Worm (Caenorhabditis elegans) whole organism, L1 larva: ENCODE measurements around the gene ZK1321.4.

ENCODE experiments used
- C16A3.4 ChIP-seq: fragments of 150-350 bp; optimal IDR thresholded peaks from 2 replicates; lab custom pipeline; 2014; ENCODE audit warnings: missing biosample characterization, missing genetic modification characterization
- F16B12.6 ChIP-seq: fragments of 150-350 bp; optimal IDR thresholded peaks from 2 replicates; lab custom pipeline; 2014; ENCODE audit warnings: missing biosample characterization, missing genetic modification characterization
- blmp-1 ChIP-seq: fragments of 150-350 bp; optimal IDR thresholded peaks from 2 replicates; lab custom pipeline; 2014; ENCODE audit warnings: missing biosample characterization, missing genetic modification characterization
- ceh-82 ChIP-seq, 3 experiments: fragments of 150-350 bp in 1 of 3; sonication (generic microtip) in 2 of 3; optimal IDR thresholded peaks; 2 replicates each; lab custom pipeline; 2014 to 2017; ENCODE audit warnings: missing biosample characterization in 3 of 3, missing genetic modification characterization in 3 of 3
- dsc-1 ChIP-seq: sonication (generic microtip); optimal IDR thresholded peaks from 2 replicates; lab custom pipeline; 2016; ENCODE audit warnings: mild to moderate bottlenecking, missing genetic modification characterization, missing compliant biosample characterization
- efl-1 ChIP-seq, 4 experiments: fragments of 150-350 bp; optimal IDR thresholded peaks in 3 of 4; peaks in 1 of 4; 1 replicate in 1 of 4; 2 replicates in 3 of 4; lab custom pipeline; 2014; ENCODE audit warnings: missing biosample characterization in 2 of 4, missing genetic modification characterization in 2 of 4, missing genetic modification reagents in 2 of 4
- efl-3 ChIP-seq: fragments of 200-800 bp; sonication (Bioruptor generic); optimal IDR thresholded peaks from 2 replicates; lab custom pipeline; 2018; ENCODE audit warnings: mild to moderate bottlenecking, missing genetic modification characterization, missing compliant biosample characterization
- elt-2 ChIP-seq: sonication (generic microtip); optimal IDR thresholded peaks from 2 replicates; lab custom pipeline; 2016; ENCODE audit warnings: missing genetic modification characterization, mild to moderate bottlenecking, inconsistent platforms, missing compliant biosample characterization, missing genetic modification reagents
- elt-3 ChIP-seq, 6 experiments: fragments of 150-350 bp in 1 of 6; sonication (generic microtip); optimal IDR thresholded peaks; 2 replicates each; lab custom pipeline; 2017 to 2018; ENCODE audit warnings: missing biosample characterization in 6 of 6, missing genetic modification characterization in 6 of 6, inconsistent platforms in 1 of 6
- fkh-4 ChIP-seq: sonication (generic microtip); optimal IDR thresholded peaks from 2 replicates; lab custom pipeline; 2016; ENCODE audit warnings: missing compliant biosample characterization, missing genetic modification characterization, borderline replicate concordance
- grh-1 ChIP-seq: fragments of 200-800 bp; sonication (Bioruptor generic); IDR thresholded peaks from 2 replicates; pipeline ENCODE4 v1.3.6; 2022; ENCODE audit warnings: missing genetic modification reagents, missing genetic modification characterization, missing compliant biosample characterization
- hlh-17 ChIP-seq: fragments of 200-800 bp; sonication (Bioruptor generic); optimal IDR thresholded peaks from 2 replicates; lab custom pipeline; 2018; ENCODE audit warnings: missing genetic modification characterization, mild to moderate bottlenecking, missing compliant biosample characterization, moderate library complexity, borderline replicate concordance
- lin-14 ChIP-seq: fragments of 200-800 bp; sonication (Bioruptor generic); optimal IDR thresholded peaks from 2 replicates; lab custom pipeline; 2018; ENCODE audit warnings: mild to moderate bottlenecking, missing genetic modification characterization, moderate library complexity, missing compliant biosample characterization
- lin-35 ChIP-seq, 2 experiments: fragments of 150-350 bp; optimal IDR thresholded peaks; 2 replicates each; lab custom pipeline; 2014; ENCODE audit warnings: missing biosample characterization in 2 of 2, missing genetic modification characterization in 2 of 2, missing genetic modification reagents in 2 of 2
- mdl-1 ChIP-seq, 2 experiments: fragments of 150-350 bp; optimal IDR thresholded peaks; 2 replicates each; lab custom pipeline; 2014 to 2017; ENCODE audit warnings: missing biosample characterization in 2 of 2, missing genetic modification characterization in 2 of 2, inconsistent platforms in 1 of 2
- mep-1 ChIP-seq: fragments of 150-350 bp; optimal IDR thresholded peaks from 2 replicates; lab custom pipeline; 2014; ENCODE audit warnings: missing biosample characterization, missing genetic modification characterization
- nhr-11 ChIP-seq: fragments of 150-350 bp; optimal IDR thresholded peaks from 2 replicates; lab custom pipeline; 2014; ENCODE audit warnings: missing biosample characterization, missing genetic modification characterization
- nhr-20 ChIP-seq: sonication (generic microtip); optimal IDR thresholded peaks from 2 replicates; lab custom pipeline; 2016; ENCODE audit warnings: mild to moderate bottlenecking, missing genetic modification characterization, missing compliant biosample characterization
- nhr-71 ChIP-seq: sonication (generic microtip); optimal IDR thresholded peaks from 2 replicates; lab custom pipeline; 2016; ENCODE audit warnings: mild to moderate bottlenecking, missing genetic modification characterization, moderate library complexity, missing compliant biosample characterization
- nhr-85 ChIP-seq: sonication (generic microtip); peaks from one replicate; lab custom pipeline; 2016; ENCODE audit warnings: missing genetic modification characterization, inconsistent platforms, missing compliant biosample characterization
- pag-3 ChIP-seq: sonication (generic microtip); optimal IDR thresholded peaks from 2 replicates; lab custom pipeline; 2017; ENCODE audit warnings: missing genetic modification characterization, mild to moderate bottlenecking, missing compliant biosample characterization, antibody characterized with exemption, borderline replicate concordance; ENCODE audit not compliant: insufficient read depth
- rnt-1 ChIP-seq: sonication (generic microtip); optimal IDR thresholded peaks from 2 replicates; lab custom pipeline; 2016; ENCODE audit warnings: mild to moderate bottlenecking, missing genetic modification characterization, moderate library complexity, missing compliant biosample characterization
- snpc-4 ChIP-seq: fragments of 150-350 bp; optimal IDR thresholded peaks from 2 replicates; lab custom pipeline; 2014; ENCODE audit warnings: missing biosample characterization, missing genetic modification characterization
- snu-23 ChIP-seq: sonication (generic microtip); optimal IDR thresholded peaks from 2 replicates; lab custom pipeline; 2016; ENCODE audit warnings: missing genetic modification characterization, missing compliant biosample characterization
- sptf-1 ChIP-seq: fragments of 150-350 bp; optimal IDR thresholded peaks from 2 replicates; lab custom pipeline; 2014; ENCODE audit warnings: missing biosample characterization, missing genetic modification characterization
- unc-130 ChIP-seq: fragments of 150-350 bp; optimal IDR thresholded peaks from 2 replicates; lab custom pipeline; 2017; ENCODE audit warnings: missing biosample characterization, missing genetic modification characterization, inconsistent platforms
- unc-86 ChIP-seq: sonication (generic microtip); optimal IDR thresholded peaks from 2 replicates; lab custom pipeline; 2016; ENCODE audit warnings: missing genetic modification characterization, missing compliant biosample characterization
- vab-15 ChIP-seq: sonication (generic microtip); optimal IDR thresholded peaks from 2 replicates; lab custom pipeline; 2017; ENCODE audit warnings: missing genotype, mild to moderate bottlenecking, missing genetic modification characterization, missing compliant biosample characterization
- zag-1 ChIP-seq: fragments of 150-350 bp; optimal IDR thresholded peaks from 2 replicates; lab custom pipeline; 2014; ENCODE audit warnings: missing biosample characterization, missing genetic modification characterization
- ztf-11 ChIP-seq, 2 experiments: sonication (generic microtip); optimal IDR thresholded peaks; 2 replicates each; lab custom pipeline; 2016 to 2017; ENCODE audit warnings: missing genetic modification characterization in 2 of 2, missing biosample characterization in 1 of 2, missing compliant biosample characterization in 1 of 2
- ztf-4 ChIP-seq: fragments of 150-350 bp; optimal IDR thresholded peaks from 2 replicates; lab custom pipeline; 2014; ENCODE audit warnings: missing biosample characterization, missing genetic modification characterization

ZK1321.4 gene

ce11 chrII:9773892-9774581 lies at the start of gene ZK1321.4:
Gene ZK1321.4 (minus strand): TSS chrII:9773942.
- TF ChIP-seq elt-3 (tag; optimal IDR thresholded peaks at IDR 0.05; lab: Kevin White, UChicago) (no peak), dsc-1 (tag; lab: Kevin White, UChicago) (peak; percentile 77), lin-14 (GFP tag; lab: Kevin White, UChicago) (peak; percentile 35), sptf-1 (tag; lab: Kevin White, UChicago) (no peak), rnt-1 (tag; lab: Kevin White, UChicago) (peak; percentile 58), vab-15 (tag; lab: Kevin White, UChicago) (no peak), pag-3 (peak; percentile 97), unc-130 (tag; lab: Kevin White, UChicago) (peak; percentile 41), F16B12.6 (tag; lab: Kevin White, UChicago) (no peak), lin-35 (GFP tag; optimal IDR thresholded peaks at IDR 0.05; lab: Kevin White, UChicago) (no peak), snpc-4 (tag; lab: Kevin White, UChicago) (no peak), nhr-11 (tag; lab: Kevin White, UChicago) (no peak), elt-2 (tag; lab: Kevin White, UChicago) (no peak), mep-1 (tag; lab: Kevin White, UChicago) (no peak), fkh-4 (tag; lab: Kevin White, UChicago) (peak; percentile 4), ceh-82 (tag; optimal IDR thresholded peaks at IDR 0.05; lab: Kevin White, UChicago) (no peak)

ce11 chrII:9807519-9807972 lies 33.8 kb upstream of the ZK1321.4 start, which contains the start of gene cyp-13A8:
Gene cyp-13A8 (minus strand): TSS chrII:9807569.
- TF ChIP-seq nhr-20 (tag; lab: Kevin White, UChicago) (peak; percentile 93), mep-1 (tag; lab: Kevin White, UChicago) (no peak), unc-86 (tag; lab: Kevin White, UChicago) (no peak), efl-1 (optimal IDR thresholded peaks at IDR 0.05; lab: Kevin White, UChicago) (no peak), efl-1 (GFP tag; optimal IDR thresholded peaks at IDR 0.05 in 1 of 2; lab: Kevin White, UChicago) (peak in 1 of 2 experiments; percentile 91), nhr-85 (tag; lab: Kevin White, UChicago) (peak; percentile 60), blmp-1 (tag; lab: Kevin White, UChicago) (peak; percentile 32), nhr-71 (tag; lab: Kevin White, UChicago) (peak; percentile 31), lin-35 (GFP tag; optimal IDR thresholded peaks at IDR 0.05; lab: Kevin White, UChicago) (peak in 1 of 2 experiments; percentile 39), lin-14 (GFP tag; lab: Kevin White, UChicago) (peak; percentile 63), snu-23 (peak; percentile 23), elt-2 (tag; lab: Kevin White, UChicago) (peak; percentile 66), elt-3 (tag; optimal IDR thresholded peaks at IDR 0.05; lab: Kevin White, UChicago) (peak in 1 of 6 experiments; percentile 43), ztf-4 (tag; lab: Kevin White, UChicago) (no peak)
- TF ChIP-seq, all 84 proteins: peak for 10

- TF ChIP-seq hlh-17 (no peak), grh-1 (GFP tag; lab: Robert Waterston, UW) (no peak), nhr-20 (tag; lab: Kevin White, UChicago) (peak; percentile 17), C16A3.4 (tag; lab: Kevin White, UChicago) (no peak), rnt-1 (tag; lab: Kevin White, UChicago) (no peak), nhr-85 (tag; lab: Kevin White, UChicago) (peak; percentile 6)
Observed at ce11 chrII:9803320-9803719, 29.6 kb upstream of the ZK1321.4 start, which contains the start of gene cyp-13A7. Gene cyp-13A7 (plus strand): TSS chrII:9803620.

ce11 chrII:9802642-9803041 lies 28.9 kb upstream of the ZK1321.4 start, which contains the start of gene cyp-13A6:
Gene cyp-13A6 (minus strand): TSS chrII:9802821.
- TF ChIP-seq snpc-4 (tag; lab: Kevin White, UChicago) (no peak), ztf-11 (tag; optimal IDR thresholded peaks at IDR 0.05; lab: Kevin White, UChicago) (no peak), nhr-20 (tag; lab: Kevin White, UChicago) (peak; percentile 13), elt-2 (tag; lab: Kevin White, UChicago) (peak; percentile 21), ztf-4 (tag; lab: Kevin White, UChicago) (no peak), mdl-1 (tag; optimal IDR thresholded peaks at IDR 0.05; lab: Kevin White, UChicago) (no peak), efl-3 (no peak), zag-1 (tag; lab: Kevin White, UChicago) (no peak), lin-14 (GFP tag; lab: Kevin White, UChicago) (peak; percentile 28)
